Worm (Caenorhabditis elegans): ENCODE data around the gene srd-59.

The srd-59 gene

ce11 chrII:7251978-7252377 lies 46.5 kb downstream of the srd-59 start, which contains the start of the genes prx-13 and ada-2:
Gene prx-13 (minus strand): TSS chrII:7252015.
Gene ada-2 (plus strand): TSS chrII:7252259.
- TF ChIP-seq unc-62 (GFP tag; optimal IDR thresholded peaks at IDR 0.05) (no peak), unc-39 (tag; optimal IDR thresholded peaks at IDR 0.05) (no peak), ceh-43 (GFP tag; optimal IDR thresholded peaks at IDR 0.05) (no peak), cnd-1 (tag; optimal IDR thresholded peaks at IDR 0.05) (no peak), ces-1 (GFP tag; optimal IDR thresholded peaks at IDR 0.05) (no peak)

ce11 chrII:7253073-7253472 lies 47.6 kb downstream of the srd-59 start, which contains the start of gene lsm-4:
Gene lsm-4 (minus strand): TSS chrII:7253163.
- TF ChIP-seq mls-2 (tag; optimal IDR thresholded peaks at IDR 0.05) = no peak
- TF ChIP-seq blmp-1 (tag; optimal IDR thresholded peaks at IDR 0.05) = no peak
- TF ChIP-seq elt-3 (tag; optimal IDR thresholded peaks at IDR 0.05) = no peak
- no peak for TF ChIP-seq unc-62 (GFP tag; optimal IDR thresholded peaks at IDR 0.05)
- TF ChIP-seq cnd-1 (tag; optimal IDR thresholded peaks at IDR 0.05) = no peak
- no peak for TF ChIP-seq ceh-39 (tag; optimal IDR thresholded peaks at IDR 0.05)
- no peak for TF ChIP-seq zip-8 (tag; optimal IDR thresholded peaks at IDR 0.05)
- no peak for TF ChIP-seq tbx-8 (GFP tag; optimal IDR thresholded peaks at IDR 0.05)

- TF ChIP-seq unc-62 (GFP tag; optimal IDR thresholded peaks at IDR 0.05) (no peak), ces-1 (GFP tag; optimal IDR thresholded peaks at IDR 0.05) (no peak), mls-2 (tag; optimal IDR thresholded peaks at IDR 0.05) (no peak), lsy-2 (tag; optimal IDR thresholded peaks at IDR 0.05) (no peak), mep-1 (tag; optimal IDR thresholded peaks at IDR 0.05) (no peak), drap-1 (GFP tag; optimal IDR thresholded peaks at IDR 0.05) (no peak), nhr-76 (tag; optimal IDR thresholded peaks at IDR 0.05) (no peak), tbx-8 (GFP tag; optimal IDR thresholded peaks at IDR 0.05) (no peak), elt-3 (tag; optimal IDR thresholded peaks at IDR 0.05) (no peak), nhr-237 (tag; optimal IDR thresholded peaks at IDR 0.05) (no peak), snpc-4 (tag; optimal IDR thresholded peaks at IDR 0.05) (no peak), bed-3 (GFP tag; optimal IDR thresholded peaks at IDR 0.05) (no peak), nhr-12 (tag; optimal IDR thresholded peaks at IDR 0.05) (no peak), blmp-1 (tag; optimal IDR thresholded peaks at IDR 0.05) (no peak), cnd-1 (tag; optimal IDR thresholded peaks at IDR 0.05) (no peak), ceh-39 (tag; optimal IDR thresholded peaks at IDR 0.05) (no peak)
Measured at ce11 chrII:7255614-7256162, 50.2 kb downstream of the srd-59 start, which contains the start of gene F32A5.8. Gene F32A5.8 (plus strand): TSS chrII:7256112.

All from whole organism, mixed stage, embryonic.